Fruit fly (Drosophila melanogaster) whole organism, embryonic: Measurements from ENCODE around the gene Adgf-C.
A peak's percentile ranks its signal among the peaks of the same experiment; 100 is the strongest.

Experiments
- Abd-B ChIP-seq: fragments of 200-800 bp; sonication (Bioruptor generic); optimal IDR thresholded peaks from 2 replicates; lab custom pipeline; 2018; ENCODE audit warnings: missing biosample characterization, mild to moderate bottlenecking, missing genetic modification characterization, moderate library complexity
- Ada2b ChIP-seq: fragments of 200-800 bp; sonication (Bioruptor generic); IDR thresholded peaks from 2 replicates; pipeline ENCODE4 v1.3.6; 2022; ENCODE audit warnings: missing biosample characterization, missing genetic modification characterization
- Atf-2 ChIP-seq: fragments of 200-800 bp; sonication (Bioruptor generic); optimal IDR thresholded peaks from 2 replicates; lab custom pipeline; 2016; ENCODE audit warnings: missing biosample characterization, missing genetic modification characterization
- B-H1 ChIP-seq: fragments of 200-800 bp; sonication (Bioruptor generic); IDR thresholded peaks from 3 replicates; pipeline ENCODE4 v1.3.6; 2022; ENCODE audit warnings: missing biosample characterization, missing genetic modification characterization
- Bteb2 ChIP-seq: fragments of 200-800 bp; sonication (Bioruptor generic); optimal IDR thresholded peaks from 2 replicates; lab custom pipeline; 2016; ENCODE audit warnings: missing biosample characterization, missing genetic modification characterization
- CG11093 ChIP-seq: fragments of 200-800 bp; sonication (Bioruptor generic); IDR thresholded peaks from 3 replicates; pipeline ENCODE4 v1.3.6; 2022; ENCODE audit warnings: missing biosample characterization, missing genetic modification characterization
- CG11504 ChIP-seq: fragments of 200-800 bp; sonication (Bioruptor generic); optimal IDR thresholded peaks from 3 replicates; lab custom pipeline; 2019; ENCODE audit warnings: missing biosample characterization, mild to moderate bottlenecking, missing genetic modification characterization, moderate library complexity
- CG12104 ChIP-seq: fragments of 200-800 bp; sonication (Bioruptor generic); optimal IDR thresholded peaks from 3 replicates; lab custom pipeline; 2016; ENCODE audit warnings: missing biosample characterization, missing genetic modification characterization
- CG13894 ChIP-seq: fragments of 200-800 bp; sonication (Bioruptor generic); optimal IDR thresholded peaks from 3 replicates; lab custom pipeline; 2018; ENCODE audit warnings: missing biosample characterization, mild to moderate bottlenecking, missing genetic modification characterization, moderate library complexity
- CG14014 ChIP-seq: fragments of 200-800 bp; sonication (Bioruptor generic); IDR thresholded peaks from 2 replicates; pipeline ENCODE4 v1.3.6; 2022; ENCODE audit warnings: missing biosample characterization, missing genetic modification characterization
- CG14965 ChIP-seq: fragments of 200-800 bp; sonication (Bioruptor generic); optimal IDR thresholded peaks from 2 replicates; lab custom pipeline; 2016; ENCODE audit warnings: missing biosample characterization, missing genetic modification characterization, borderline replicate concordance
- CG1647 ChIP-seq: fragments of 200-800 bp; sonication (Bioruptor generic); optimal IDR thresholded peaks from 3 replicates; lab custom pipeline; 2016; ENCODE audit warnings: missing biosample characterization, missing genetic modification characterization
- CG17359 ChIP-seq: fragments of 200-800 bp; sonication (Bioruptor generic); optimal IDR thresholded peaks from 3 replicates; lab custom pipeline; 2018; ENCODE audit warnings: missing biosample characterization, mild to moderate bottlenecking, missing genetic modification characterization, moderate library complexity
- CG18619 ChIP-seq: fragments of 200-800 bp; sonication (Bioruptor generic); optimal IDR thresholded peaks from 3 replicates; lab custom pipeline; 2017; ENCODE audit warnings: missing biosample characterization, mild to moderate bottlenecking, missing genetic modification characterization
- CG18764 ChIP-seq: fragments of 200-800 bp; sonication (Bioruptor generic); optimal IDR thresholded peaks from 3 replicates; lab custom pipeline; 2016; ENCODE audit warnings: missing biosample characterization, missing genetic modification characterization
- CG2199 ChIP-seq: fragments of 200-800 bp; sonication (Bioruptor generic); IDR thresholded peaks from 3 replicates; pipeline ENCODE4 v1.3.6; 2022; ENCODE audit warnings: missing biosample characterization, missing genetic modification characterization
- CG3065 ChIP-seq: fragments of 200-800 bp; sonication (Bioruptor generic); optimal IDR thresholded peaks from 2 replicates; lab custom pipeline; 2016; ENCODE audit warnings: missing biosample characterization, missing genetic modification characterization
- CG34376 ChIP-seq: fragments of 200-800 bp; sonication (Bioruptor generic); optimal IDR thresholded peaks from 2 replicates; lab custom pipeline; 2018; ENCODE audit warnings: missing biosample characterization, mild to moderate bottlenecking, missing genetic modification characterization
- CG34422 ChIP-seq: fragments of 200-800 bp; sonication (Bioruptor generic); IDR thresholded peaks from 3 replicates; pipeline ENCODE4 v1.3.6; 2022; ENCODE audit warnings: missing biosample characterization, missing genetic modification characterization
- CG3995 ChIP-seq: fragments of 200-800 bp; sonication (Bioruptor generic); optimal IDR thresholded peaks from 3 replicates; lab custom pipeline; 2016; ENCODE audit warnings: missing biosample characterization, missing genetic modification characterization
- CG5180 ChIP-seq: fragments of 200-800 bp; sonication (Bioruptor generic); optimal IDR thresholded peaks from 3 replicates; lab custom pipeline; 2017; ENCODE audit warnings: missing biosample characterization, missing genetic modification characterization, mild to moderate bottlenecking, moderate library complexity, missing genetic modification reagents
- CG7928 ChIP-seq: fragments of 200-800 bp; sonication (Bioruptor generic); optimal IDR thresholded peaks from 2 replicates; lab custom pipeline; 2017; ENCODE audit warnings: missing biosample characterization, mild to moderate bottlenecking, missing genetic modification characterization
- CG8089 ChIP-seq: fragments of 200-800 bp; sonication (Bioruptor generic); optimal IDR thresholded peaks from 3 replicates; lab custom pipeline; 2016; ENCODE audit warnings: missing biosample characterization, missing genetic modification characterization
- CG8478 ChIP-seq: fragments of >200 bp; optimal IDR thresholded peaks from 2 replicates; lab custom pipeline; 2018
- CoRest ChIP-seq: fragments of 200-800 bp; sonication (Bioruptor generic); optimal IDR thresholded peaks from 3 replicates; lab custom pipeline; 2018; ENCODE audit warnings: missing biosample characterization, mild to moderate bottlenecking, missing genetic modification characterization, moderate library complexity
- D19A ChIP-seq: fragments of 200-800 bp; optimal IDR thresholded peaks from 3 replicates; lab custom pipeline; 2019; ENCODE audit warnings: missing biosample characterization, mild to moderate bottlenecking, missing genetic modification characterization, moderate library complexity
- Eip74EF ChIP-seq, 2 experiments: fragments of 200-800 bp in 1 of 2; fragments of >200 bp in 1 of 2; sonication (Bioruptor generic) in 1 of 2; optimal IDR thresholded peaks; 2 replicates each; lab custom pipeline; 2017 to 2019; ENCODE audit warnings: missing biosample characterization in 2 of 2, missing genetic modification characterization in 2 of 2, mild to moderate bottlenecking in 1 of 2, moderate library complexity in 1 of 2
- Fer2 ChIP-seq: fragments of 200-800 bp; sonication (Bioruptor generic); optimal IDR thresholded peaks from 2 replicates; lab custom pipeline; 2018; ENCODE audit warnings: missing biosample characterization, mild to moderate bottlenecking, missing genetic modification characterization, moderate library complexity
- Gsc ChIP-seq: fragments of 200-800 bp; sonication (Bioruptor generic); IDR thresholded peaks from 2 replicates; pipeline ENCODE4 v1.3.6; 2022; ENCODE audit warnings: missing biosample characterization, missing genetic modification characterization
- Gug ChIP-seq: fragments of 200-800 bp; sonication (Bioruptor generic); IDR thresholded peaks from 4 replicates; pipeline ENCODE4 v1.3.6; 2022; ENCODE audit warnings: missing biosample characterization, missing genetic modification characterization
- Mrtf ChIP-seq: fragments of 200-800 bp; sonication (Bioruptor generic); IDR thresholded peaks from 3 replicates; pipeline ENCODE4 v1.3.6; 2022; ENCODE audit warnings: missing biosample characterization, missing genetic modification characterization
- Rfx ChIP-seq: fragments of 200-800 bp; sonication (Bioruptor generic); IDR thresholded peaks from 2 replicates; pipeline ENCODE4 v1.3.6; 2022; ENCODE audit warnings: missing biosample characterization, missing genetic modification characterization
- Sry-β ChIP-seq: fragments of 200-800 bp; sonication (Bioruptor generic); optimal IDR thresholded peaks from 2 replicates; lab custom pipeline; 2018; ENCODE audit warnings: missing biosample characterization, mild to moderate bottlenecking, missing genetic modification characterization, moderate library complexity
- Sry-δ ChIP-seq: fragments of 200-800 bp; sonication (Bioruptor generic); optimal IDR thresholded peaks from 2 replicates; lab custom pipeline; 2016; ENCODE audit warnings: missing biosample characterization, missing genetic modification characterization
- Xrp1 ChIP-seq: fragments of 200-800 bp; sonication (Bioruptor generic); IDR thresholded peaks from 2 replicates; pipeline ENCODE4 v1.3.6; 2022; ENCODE audit warnings: missing biosample characterization, missing genetic modification characterization
- ab ChIP-seq: fragments of 200-800 bp; sonication (Bioruptor generic); optimal IDR thresholded peaks from 2 replicates; lab custom pipeline; 2016; ENCODE audit warnings: missing biosample characterization, missing genetic modification characterization
- chinmo ChIP-seq: fragments of 200-800 bp; sonication (Bioruptor generic); IDR thresholded peaks from 4 replicates; pipeline ENCODE4 v1.3.6; 2022; ENCODE audit warnings: missing biosample characterization, missing genetic modification characterization; ENCODE audit not compliant: partially characterized antibody
- corto ChIP-seq: fragments of 200-800 bp; sonication (Bioruptor generic); optimal IDR thresholded peaks from 2 replicates; lab custom pipeline; 2016; ENCODE audit warnings: missing biosample characterization, mild to moderate bottlenecking, missing genetic modification characterization, moderate library complexity
- disco-r ChIP-seq: fragments of 200-800 bp; sonication (Bioruptor generic); optimal IDR thresholded peaks from 2 replicates; lab custom pipeline; 2016; ENCODE audit warnings: missing biosample characterization, missing genetic modification characterization
- ham ChIP-seq: fragments of 200-800 bp; sonication (Bioruptor generic); IDR thresholded peaks from 2 replicates; pipeline ENCODE4 v1.3.6; 2022; ENCODE audit warnings: missing biosample characterization, missing genetic modification characterization
- hbn ChIP-seq: fragments of 200-800 bp; sonication (Bioruptor generic); IDR thresholded peaks from 2 replicates; pipeline ENCODE4 v1.3.6; 2022; ENCODE audit warnings: missing biosample characterization, missing genetic modification characterization; ENCODE audit not compliant: partially characterized antibody
- jigr1 ChIP-seq: fragments of 200-800 bp; sonication (Bioruptor generic); IDR thresholded peaks from 3 replicates; pipeline ENCODE4 v1.3.6; 2022; ENCODE audit warnings: missing biosample characterization, missing genetic modification characterization
- kah ChIP-seq: fragments of 200-800 bp; sonication (Bioruptor generic); optimal IDR thresholded peaks from 2 replicates; lab custom pipeline; 2018; ENCODE audit warnings: missing biosample characterization, mild to moderate bottlenecking, missing genetic modification characterization
- nau ChIP-seq: fragments of 200-800 bp; sonication (Bioruptor generic); optimal IDR thresholded peaks from 3 replicates; lab custom pipeline; 2017; ENCODE audit warnings: missing biosample characterization, mild to moderate bottlenecking, missing genetic modification characterization, missing genetic modification reagents
- psq ChIP-seq: fragments of 200-800 bp; sonication (Bioruptor generic); optimal IDR thresholded peaks from 2 replicates; lab custom pipeline; 2017; ENCODE audit warnings: missing biosample characterization, missing genetic modification characterization
- sqz ChIP-seq: fragments of 200-800 bp; sonication (Bioruptor generic); optimal IDR thresholded peaks from 3 replicates; lab custom pipeline; 2018; ENCODE audit warnings: missing biosample characterization, mild to moderate bottlenecking, missing genetic modification characterization
- tap ChIP-seq: fragments of 200-800 bp; optimal IDR thresholded peaks from 3 replicates; lab custom pipeline; 2019; ENCODE audit warnings: missing biosample characterization, mild to moderate bottlenecking, missing genetic modification characterization, moderate library complexity
- trem ChIP-seq: fragments of 200-800 bp; optimal IDR thresholded peaks from 3 replicates; lab custom pipeline; 2019; ENCODE audit warnings: missing biosample characterization, mild to moderate bottlenecking, missing genetic modification characterization, moderate library complexity
- usp ChIP-seq: fragments of >200 bp; optimal IDR thresholded peaks from 2 replicates; lab custom pipeline; 2017; ENCODE audit warnings: missing biosample characterization, missing genetic modification characterization

Gene Adgf-C

dm6 chr3R:13676137-13677086, 30.1 kb upstream of the Adgf-C start, which contains the start of the genes Lkb1 and CG9588:
TSS of gene Lkb1 (plus strand) at chr3R:13676549.
TSS of gene CG9588 (minus strand) at chr3R:13676681.
- TF ChIP-seq Bteb2 (GFP tag; lab: Kevin White, UChicago) (no peak), Mrtf (GFP tag; lab: Robert Waterston, UW) (peak; percentile 69), CG14014 (GFP tag; lab: Robert Waterston, UW) (peak; percentile 72), CG1647 (GFP tag; lab: Kevin White, UChicago) (no peak), usp (no peak), CG3065 (GFP tag; lab: Kevin White, UChicago) (no peak), B-H1 (GFP tag; lab: Robert Waterston, UW) (peak; percentile 66), CG2199 (GFP tag; lab: Robert Waterston, UW) (no peak), chinmo (no peak), CG8089 (GFP tag; lab: Kevin White, UChicago) (no peak), trem (tag; lab: Kevin White, UChicago) (peak; percentile 58), ab (no peak), CG34376 (no peak), CoRest (tag; lab: Kevin White, UChicago) (peak; percentile 27), CG11504 (tag; lab: Kevin White, UChicago) (peak; percentile 17), kah (GFP tag; lab: Kevin White, UChicago) (no peak), CG14965 (GFP tag; lab: Kevin White, UChicago) (no peak), Ada2b (GFP tag; lab: Robert Waterston, UW) (peak; percentile 67), CG13894 (tag; lab: Kevin White, UChicago) (no peak), Sry-β (no peak), Fer2 (tag; lab: Kevin White, UChicago) (no peak), Xrp1 (peak; percentile 84), Atf-2 (peak; percentile 35), tap (tag; lab: Kevin White, UChicago) (no peak), CG34422 (GFP tag; lab: Robert Waterston, UW) (peak; percentile 81), Gsc (GFP tag; lab: Robert Waterston, UW) (peak; percentile 56), CG17359 (peak; percentile 59), psq (GFP tag; lab: Kevin White, UChicago) (no peak), ham (GFP tag; lab: Robert Waterston, UW) (0 out of 2 replicates have a peak, but pooled peaks have one; percentile 56), nau (GFP tag; lab: Kevin White, UChicago) (no peak), Sry-δ (GFP tag; lab: Kevin White, UChicago) (peak; percentile 32), Rfx (peak; percentile 85), D19A (tag; lab: Kevin White, UChicago) (peak; percentile 71), CG18619 (GFP tag; lab: Kevin White, UChicago) (peak; percentile 36), CG5180 (GFP tag; lab: Kevin White, UChicago) (no peak), CG12104 (GFP tag; lab: Kevin White, UChicago) (no peak), sqz (peak; percentile 78), Abd-B (peak; percentile 55), Eip74EF (GFP tag; optimal IDR thresholded peaks at IDR 0.05; lab: Kevin White, UChicago) (no peak), corto (no peak), Gug (peak; percentile 84), CG7928 (GFP tag; lab: Kevin White, UChicago) (peak; percentile 93), CG18764 (no peak), CG3995 (no peak), hbn (no peak), CG8478 (lab: Kevin White, UChicago) (no peak), jigr1 (GFP tag; lab: Robert Waterston, UW) (peak; percentile 79), CG11093 (GFP tag; lab: Robert Waterston, UW) (peak; percentile 81; the same call in 2 of the 3 replicates), disco-r (GFP tag; lab: Kevin White, UChicago) (peak; percentile 8)
